Worm (Caenorhabditis elegans) whole organism, L2 larva: ENCODE measurements around the gene cyp-33D1.

Experiments
- R02D3.7 ChIP-seq: fragments of 150-350 bp; optimal IDR thresholded peaks from 2 replicates; lab custom pipeline; 2014; ENCODE audit warnings: missing biosample characterization, missing genetic modification characterization
- aly-2 ChIP-seq: fragments of 150-350 bp; optimal IDR thresholded peaks from 2 replicates; lab custom pipeline; 2014; ENCODE audit warnings: missing biosample characterization, missing genetic modification characterization
- ama-1 ChIP-seq: fragments of 150-350 bp; optimal IDR thresholded peaks from 2 replicates; lab custom pipeline; 2018; ENCODE audit warnings: inconsistent platforms
- ceh-82 ChIP-seq: fragments of 150-350 bp; optimal IDR thresholded peaks from 2 replicates; lab custom pipeline; 2014; ENCODE audit warnings: missing biosample characterization, missing genetic modification characterization
- elt-1 ChIP-seq: fragments of 150-350 bp; optimal IDR thresholded peaks from 2 replicates; lab custom pipeline; 2014; ENCODE audit warnings: missing biosample characterization, missing genetic modification characterization
- elt-3 ChIP-seq: sonication (generic microtip); optimal IDR thresholded peaks from 2 replicates; lab custom pipeline; 2017; ENCODE audit warnings: missing biosample characterization, missing genetic modification characterization
- lin-39 ChIP-seq: fragments of 150-350 bp; optimal IDR thresholded peaks from 2 replicates; lab custom pipeline; 2014; ENCODE audit warnings: missing biosample characterization, missing genetic modification reagents, missing genetic modification characterization
- mdl-1 ChIP-seq, 2 experiments: fragments of 150-350 bp in 1 of 2; sonication (generic microtip) in 1 of 2; optimal IDR thresholded peaks; 2 replicates each; lab custom pipeline; 2017; ENCODE audit warnings: missing biosample characterization in 2 of 2, missing genetic modification characterization in 2 of 2
- nhr-11 ChIP-seq: fragments of 150-350 bp; optimal IDR thresholded peaks from 2 replicates; lab custom pipeline; 2014; ENCODE audit warnings: missing biosample characterization, missing genetic modification characterization
- nhr-25 ChIP-seq: fragments of 150-350 bp; sonication (generic microtip); optimal IDR thresholded peaks from 3 replicates; lab custom pipeline; 2014; ENCODE audit warnings: missing biosample characterization, missing genetic modification characterization
- peb-1 ChIP-seq: fragments of 150-350 bp; optimal IDR thresholded peaks from 2 replicates; lab custom pipeline; 2014; ENCODE audit warnings: missing biosample characterization, missing genetic modification characterization
- snpc-4 ChIP-seq: fragments of 150-350 bp; optimal IDR thresholded peaks from 2 replicates; lab custom pipeline; 2014; ENCODE audit warnings: missing biosample characterization, missing genetic modification characterization
- zag-1 ChIP-seq: fragments of 150-350 bp; optimal IDR thresholded peaks from 2 replicates; lab custom pipeline; 2014; ENCODE audit warnings: missing biosample characterization, missing genetic modification characterization
- ztf-11 ChIP-seq: sonication (generic microtip); optimal IDR thresholded peaks from 2 replicates; lab custom pipeline; 2017; ENCODE audit warnings: missing biosample characterization, missing genetic modification characterization

DNA sequence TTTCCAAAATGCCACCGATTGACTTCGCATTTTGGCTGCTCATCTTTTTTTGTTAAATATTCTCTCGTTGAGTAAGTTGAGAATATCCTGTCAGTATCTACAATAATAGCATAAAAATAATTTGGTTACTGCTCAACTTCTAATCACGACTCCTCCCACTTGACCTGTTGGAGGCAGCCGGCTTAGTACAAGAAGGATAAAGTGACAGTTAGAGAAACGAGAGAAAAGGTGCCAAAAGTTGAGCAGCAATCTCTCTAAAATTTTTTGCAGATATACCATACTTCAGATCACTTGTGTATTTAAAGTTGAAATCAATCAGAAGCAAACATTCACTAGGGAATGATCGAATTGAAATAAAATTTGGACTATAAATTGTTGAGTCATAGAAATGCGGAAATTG lies 50.9 kb downstream of the cyp-33D1 start, which contains the start of gene nhr-111:
- TF ChIP-seq zag-1 (tag; lab: Kevin White, UChicago) (no peak), ama-1 (lab: Kevin White, UChicago) (no peak), R02D3.7 (tag; lab: Kevin White, UChicago) (no peak), ztf-11 (tag; lab: Kevin White, UChicago) (no peak), elt-1 (no peak), nhr-11 (tag; lab: Kevin White, UChicago) (no peak), ceh-82 (tag; lab: Kevin White, UChicago) (no peak), peb-1 (tag; lab: Kevin White, UChicago) (no peak), mdl-1 (tag; optimal IDR thresholded peaks at IDR 0.05; lab: Kevin White, UChicago) (no peak), aly-2 (tag; lab: Kevin White, UChicago) (no peak), snpc-4 (tag; lab: Kevin White, UChicago) (no peak), elt-3 (no peak), lin-39 (no peak), nhr-25 (tag; lab: Kevin White, UChicago) (no peak)
